Fruit fly (Drosophila melanogaster) whole organism, prepupa: ENCODE results near the gene Sirt1.
A peak's percentile ranks its signal among the peaks of the same experiment; 100 is the strongest.

ENCODE experiments used
- CG11762 ChIP-seq: fragments of 200-800 bp; sonication (Bioruptor generic); optimal IDR thresholded peaks from 3 replicates; lab custom pipeline; 2016; ENCODE audit warnings: missing biosample characterization, missing genetic modification characterization; ENCODE audit not compliant: insufficient read depth
- CG15336 ChIP-seq: fragments of 200-800 bp; sonication (Bioruptor generic); IDR thresholded peaks from 2 replicates; pipeline ENCODE4 v1.3.6; 2022; ENCODE audit warnings: missing biosample characterization, missing genetic modification characterization
- CG16779 ChIP-seq: fragments of 200-800 bp; sonication (Bioruptor generic); optimal IDR thresholded peaks from 3 replicates; lab custom pipeline; 2017; ENCODE audit warnings: missing biosample characterization, mild to moderate bottlenecking, missing genetic modification characterization
- CG3032 ChIP-seq: fragments of 200-800 bp; optimal IDR thresholded peaks from 2 replicates; lab custom pipeline; 2019; ENCODE audit warnings: missing biosample characterization, mild to moderate bottlenecking, missing genetic modification characterization, moderate library complexity
- CG3919 ChIP-seq: fragments of 200-800 bp; sonication (Bioruptor generic); optimal IDR thresholded peaks from 3 replicates; lab custom pipeline; 2016; ENCODE audit warnings: missing biosample characterization, missing genetic modification characterization
- CG6792 ChIP-seq: fragments of 200-800 bp; sonication (Bioruptor generic); optimal IDR thresholded peaks from 3 replicates; lab custom pipeline; 2016; ENCODE audit warnings: missing biosample characterization, missing genetic modification characterization
- CG6854 ChIP-seq: fragments of 200-800 bp; sonication (Bioruptor generic); optimal IDR thresholded peaks from 2 replicates; lab custom pipeline; 2017; ENCODE audit warnings: missing biosample characterization, mild to moderate bottlenecking, missing genetic modification characterization
- Ets21C ChIP-seq: fragments of 200-800 bp; sonication (Bioruptor generic); optimal IDR thresholded peaks from 3 replicates; lab custom pipeline; 2016; ENCODE audit warnings: missing biosample characterization, missing genetic modification characterization
- Lpt ChIP-seq: fragments of 200-800 bp; sonication (Bioruptor generic); optimal IDR thresholded peaks from 3 replicates; lab custom pipeline; 2016; ENCODE audit warnings: missing biosample characterization, missing genetic modification characterization
- Met ChIP-seq: fragments of 200-800 bp; sonication (Bioruptor generic); optimal IDR thresholded peaks from 3 replicates; lab custom pipeline; 2016; ENCODE audit warnings: missing biosample characterization, missing genetic modification characterization
- OdsH ChIP-seq: fragments of 200-800 bp; sonication (Bioruptor generic); optimal IDR thresholded peaks from 3 replicates; lab custom pipeline; 2016; ENCODE audit warnings: missing biosample characterization, missing genetic modification characterization
- Sox102F ChIP-seq: fragments of 200-800 bp; sonication (Bioruptor generic); optimal IDR thresholded peaks from 2 replicates; lab custom pipeline; 2016; ENCODE audit warnings: missing biosample characterization, mild to moderate bottlenecking, missing genetic modification characterization
- lz ChIP-seq: fragments of 200-800 bp; sonication (Bioruptor generic); optimal IDR thresholded peaks from 3 replicates; lab custom pipeline; 2016; ENCODE audit warnings: missing biosample characterization, missing genetic modification characterization
- ss ChIP-seq, 2 experiments: fragments of 200-800 bp; sonication (Bioruptor generic); optimal IDR thresholded peaks; 2 replicates in 1 of 2; 3 replicates in 1 of 2; lab custom pipeline; 2017 to 2018; ENCODE audit warnings: mild to moderate bottlenecking in 2 of 2, missing biosample characterization in 2 of 2, missing genetic modification characterization in 2 of 2, moderate library complexity in 1 of 2

DNA sequence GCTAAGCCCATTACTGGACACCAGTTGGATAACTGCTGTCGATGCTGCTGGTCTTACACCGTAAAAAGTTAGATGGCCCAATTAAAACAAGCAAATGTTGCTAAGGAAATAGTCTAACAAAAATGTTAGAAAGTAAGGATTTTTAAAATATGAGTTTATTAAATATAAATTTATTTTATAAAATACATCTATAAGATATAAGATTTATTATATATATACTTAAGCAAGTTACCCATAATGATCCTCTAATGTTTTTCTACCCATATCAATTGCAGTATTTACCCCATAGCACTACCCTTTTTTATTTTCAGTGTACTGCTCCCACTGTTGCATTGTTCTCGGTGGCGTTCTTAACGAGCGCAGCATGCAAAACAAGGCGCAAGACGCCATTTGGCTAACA, 19.1 kb upstream of the Sirt1 start:
- TF ChIP-seq CG6854 (no peak), Met (GFP tag; lab: Kevin White, UChicago) (peak; percentile 18), CG3032 (peak; percentile 85), lz (GFP tag; lab: Kevin White, UChicago) (no peak), Lpt (GFP tag; lab: Kevin White, UChicago) (no peak), Ets21C (GFP tag; lab: Kevin White, UChicago) (no peak), ss (GFP tag; optimal IDR thresholded peaks at IDR 0.05; lab: Kevin White, UChicago) (peak; percentile 44 to 71), CG15336 (GFP tag; lab: Robert Waterston, UW) (no peak), OdsH (GFP tag; lab: Kevin White, UChicago) (peak; percentile 26), CG3919 (GFP tag; lab: Kevin White, UChicago) (peak; percentile 43), CG16779 (tag; lab: Kevin White, UChicago) (peak; percentile 16), CG11762 (GFP tag; lab: Kevin White, UChicago) (peak; percentile 24), CG6792 (no peak), Sox102F (GFP tag; lab: Kevin White, UChicago) (peak; percentile 7)
